Fruit fly (Drosophila melanogaster) whole organism, embryonic: ENCODE measurements around the gene RunxB.
A peak's percentile ranks its signal among the peaks of the same experiment; 100 is the strongest.

ENCODE experiments used
- Adf1 ChIP-seq: fragments of 200-800 bp; sonication (Bioruptor generic); IDR thresholded peaks from 2 replicates; pipeline ENCODE4 v1.3.6; 2022; ENCODE audit warnings: missing biosample characterization, missing genetic modification characterization
- CG10431 ChIP-seq: fragments of 200-800 bp; sonication (Bioruptor generic); optimal IDR thresholded peaks from 3 replicates; lab custom pipeline; 2018; ENCODE audit warnings: missing biosample characterization, mild to moderate bottlenecking, missing genetic modification characterization
- CG10462 ChIP-seq: fragments of 200-800 bp; sonication (Bioruptor generic); optimal IDR thresholded peaks from 2 replicates; lab custom pipeline; 2016; ENCODE audit warnings: missing biosample characterization, missing genetic modification characterization
- CG11093 ChIP-seq: fragments of 200-800 bp; sonication (Bioruptor generic); IDR thresholded peaks from 3 replicates; pipeline ENCODE4 v1.3.6; 2022; ENCODE audit warnings: missing biosample characterization, missing genetic modification characterization
- CG14860 ChIP-seq: fragments of 200-800 bp; sonication (Bioruptor generic); IDR thresholded peaks from 3 replicates; pipeline ENCODE4 v1.3.6; 2022; ENCODE audit warnings: missing biosample characterization, missing genetic modification characterization; ENCODE audit not compliant: partially characterized antibody
- CG15011 ChIP-seq: fragments of 200-800 bp; sonication (Bioruptor generic); optimal IDR thresholded peaks from 3 replicates; lab custom pipeline; 2018; ENCODE audit warnings: missing biosample characterization, mild to moderate bottlenecking, missing genetic modification characterization
- CG1832 ChIP-seq: fragments of 200-800 bp; sonication (Bioruptor generic); optimal IDR thresholded peaks from 2 replicates; lab custom pipeline; 2017; ENCODE audit warnings: missing biosample characterization, mild to moderate bottlenecking, missing genetic modification characterization, inconsistent platforms
- CG6175 ChIP-seq: fragments of 200-800 bp; sonication (Bioruptor generic); IDR thresholded peaks from 3 replicates; pipeline ENCODE4 v1.3.6; 2022; ENCODE audit warnings: missing biosample characterization, missing genetic modification characterization
- CG6791 ChIP-seq: fragments of 200-800 bp; sonication (Bioruptor generic); IDR thresholded peaks from 3 replicates; pipeline ENCODE4 v1.3.6; 2022; ENCODE audit warnings: missing biosample characterization, missing genetic modification characterization; ENCODE audit not compliant: partially characterized antibody
- CG7786 ChIP-seq: fragments of 200-800 bp; sonication (Bioruptor generic); optimal IDR thresholded peaks from 2 replicates; lab custom pipeline; 2016; ENCODE audit warnings: missing biosample characterization, missing genetic modification characterization
- CG7987 ChIP-seq: fragments of 200-800 bp; sonication (Bioruptor generic); optimal IDR thresholded peaks from 2 replicates; lab custom pipeline; 2018; ENCODE audit warnings: missing biosample characterization, mild to moderate bottlenecking, missing genetic modification characterization, moderate library complexity
- CG9932 ChIP-seq: fragments of 200-800 bp; sonication (Bioruptor generic); IDR thresholded peaks from 2 replicates; pipeline ENCODE4 v1.3.6; 2022; ENCODE audit warnings: missing biosample characterization, missing genetic modification characterization
- Deaf1 ChIP-seq: fragments of 200-800 bp; optimal IDR thresholded peaks from 3 replicates; lab custom pipeline; 2019; ENCODE audit warnings: missing biosample characterization, mild to moderate bottlenecking, missing genetic modification characterization, moderate library complexity
- Doc3 ChIP-seq: fragments of 200-800 bp; sonication (Bioruptor generic); IDR thresholded peaks from 3 replicates; pipeline ENCODE4 v1.3.6; 2022; ENCODE audit warnings: missing biosample characterization, missing genetic modification characterization; ENCODE audit not compliant: partially characterized antibody
- E2f2 ChIP-seq: fragments of 200-800 bp; sonication (Bioruptor generic); IDR thresholded peaks from 2 replicates; pipeline ENCODE4 v1.3.6; 2022; ENCODE audit warnings: missing biosample characterization, missing genetic modification characterization
- Elba2 ChIP-seq: fragments of 200-800 bp; sonication (Bioruptor generic); optimal IDR thresholded peaks from 3 replicates; lab custom pipeline; 2016; ENCODE audit warnings: missing biosample characterization, missing genetic modification characterization
- Ets97D ChIP-seq: fragments of 200-800 bp; sonication (Bioruptor generic); optimal IDR thresholded peaks from 3 replicates; lab custom pipeline; 2016; ENCODE audit warnings: missing biosample characterization, missing genetic modification characterization
- H2.0 ChIP-seq: fragments of 200-800 bp; sonication (Bioruptor generic); IDR thresholded peaks from 2 replicates; pipeline ENCODE4 v1.3.6; 2022; ENCODE audit warnings: missing biosample characterization, missing genetic modification characterization
- HLHmδ ChIP-seq: fragments of 200-800 bp; sonication (Bioruptor generic); optimal IDR thresholded peaks from 2 replicates; lab custom pipeline; 2018; ENCODE audit warnings: missing biosample characterization, mild to moderate bottlenecking, missing genetic modification characterization, moderate library complexity
- Hmr ChIP-seq: fragments of 200-800 bp; sonication (Bioruptor generic); optimal IDR thresholded peaks from 3 replicates; lab custom pipeline; 2017; ENCODE audit warnings: mild to moderate bottlenecking, missing biosample characterization, missing genetic modification reagents, missing genetic modification characterization
- Hr39 ChIP-seq: fragments of >200 bp; optimal IDR thresholded peaks from 2 replicates; lab custom pipeline; 2017
- MESR4 ChIP-seq: fragments of 200-800 bp; sonication (Bioruptor generic); optimal IDR thresholded peaks from 2 replicates; lab custom pipeline; 2018; ENCODE audit warnings: missing biosample characterization, mild to moderate bottlenecking, missing genetic modification characterization, moderate library complexity
- MTF-1 ChIP-seq: fragments of 200-800 bp; sonication (Bioruptor generic); optimal IDR thresholded peaks from 2 replicates; lab custom pipeline; 2018; ENCODE audit warnings: missing biosample characterization, mild to moderate bottlenecking, missing genetic modification characterization, borderline replicate concordance
- Max ChIP-seq: fragments of 200-800 bp; sonication (Bioruptor generic); optimal IDR thresholded peaks from 2 replicates; lab custom pipeline; 2016; ENCODE audit warnings: missing biosample characterization, mild to moderate bottlenecking, missing genetic modification characterization
- Nf-YB ChIP-seq: fragments of 200-800 bp; sonication (Bioruptor generic); optimal IDR thresholded peaks from 3 replicates; lab custom pipeline; 2019; ENCODE audit warnings: missing biosample characterization, mild to moderate bottlenecking, missing genetic modification characterization, moderate library complexity
- Poxn ChIP-seq: fragments of 200-800 bp; sonication (Bioruptor generic); IDR thresholded peaks from 2 replicates; pipeline ENCODE4 v1.3.6; 2022; ENCODE audit warnings: missing biosample characterization, missing genetic modification characterization
- Ravus ChIP-seq: fragments of 200-800 bp; sonication (Bioruptor generic); IDR thresholded peaks from 2 replicates; pipeline ENCODE4 v1.3.6; 2022; ENCODE audit warnings: missing biosample characterization, missing genetic modification characterization
- Sox100B ChIP-seq: fragments of 200-800 bp; sonication (Bioruptor generic); optimal IDR thresholded peaks from 3 replicates; lab custom pipeline; 2018; ENCODE audit warnings: missing biosample characterization, mild to moderate bottlenecking, missing genetic modification characterization
- Ssrp ChIP-seq: fragments of 200-800 bp; sonication (Bioruptor generic); optimal IDR thresholded peaks from 2 replicates; lab custom pipeline; 2018; ENCODE audit warnings: missing biosample characterization, mild to moderate bottlenecking, missing genetic modification characterization, moderate library complexity
- bbx ChIP-seq: fragments of 200-800 bp; sonication (Bioruptor generic); IDR thresholded peaks from 2 replicates; pipeline ENCODE4 v1.3.6; 2022; ENCODE audit warnings: missing biosample characterization, missing genetic modification characterization; ENCODE audit not compliant: partially characterized antibody
- br ChIP-seq: fragments of >200 bp; optimal IDR thresholded peaks from 2 replicates; lab custom pipeline; 2017
- crol ChIP-seq: fragments of 200-800 bp; sonication (Bioruptor generic); IDR thresholded peaks from 2 replicates; pipeline ENCODE4 v1.3.6; 2022; ENCODE audit warnings: missing biosample characterization, missing genetic modification characterization
- crp ChIP-seq, 2 experiments: fragments of 200-800 bp; sonication (Bioruptor generic); optimal IDR thresholded peaks; 2 replicates in 1 of 2; 3 replicates in 1 of 2; lab custom pipeline; 2017; ENCODE audit warnings: missing biosample characterization in 2 of 2, missing genetic modification characterization in 2 of 2, mild to moderate bottlenecking in 1 of 2, moderate library complexity in 1 of 2
- dan ChIP-seq: fragments of 200-800 bp; sonication (Bioruptor generic); IDR thresholded peaks from 2 replicates; pipeline ENCODE4 v1.3.6; 2022; ENCODE audit warnings: missing biosample characterization, missing genetic modification characterization
- dmrt99B ChIP-seq: fragments of 200-800 bp; sonication (Bioruptor generic); optimal IDR thresholded peaks from 2 replicates; lab custom pipeline; 2018; ENCODE audit warnings: missing biosample characterization, mild to moderate bottlenecking, missing genetic modification characterization, moderate library complexity
- grau ChIP-seq: fragments of 200-800 bp; optimal IDR thresholded peaks from 3 replicates; lab custom pipeline; 2019; ENCODE audit warnings: missing biosample characterization, mild to moderate bottlenecking, missing genetic modification characterization, moderate library complexity
- gro ChIP-seq: fragments of 200-800 bp; sonication (Bioruptor generic); optimal IDR thresholded peaks from 2 replicates; lab custom pipeline; 2016; ENCODE audit warnings: missing biosample characterization, missing genetic modification characterization
- hkb ChIP-seq, 2 experiments: fragments of 200-800 bp in 1 of 2; fragments of >200 bp in 1 of 2; sonication (Bioruptor generic) in 1 of 2; IDR thresholded peaks in 1 of 2; optimal IDR thresholded peaks in 1 of 2; 2 replicates each; pipeline versions ENCODE4 v1.3.6 to Lab custom; 2017 to 2022; ENCODE audit warnings: missing biosample characterization in 1 of 2, missing genetic modification characterization in 1 of 2
- knrl ChIP-seq: fragments of 200-800 bp; sonication (Bioruptor generic); IDR thresholded peaks from 3 replicates; pipeline ENCODE4 v1.3.6; 2022; ENCODE audit warnings: missing biosample characterization, missing genetic modification characterization; ENCODE audit not compliant: partially characterized antibody
- pan ChIP-seq, 4 experiments: fragments of >200 bp in 3 of 4; fragments of 200-800 bp in 1 of 4; sonication (Bioruptor generic) in 1 of 4; optimal IDR thresholded peaks in 3 of 4; IDR thresholded peaks in 1 of 4; 2 replicates each; pipeline versions ENCODE4 v1.3.6 to Lab custom; 2017 to 2022; ENCODE audit warnings: missing biosample characterization in 2 of 4, missing genetic modification characterization in 2 of 4, mixed read lengths in 1 of 4
- pho ChIP-seq: fragments of 200-800 bp; sonication (Bioruptor generic); optimal IDR thresholded peaks from 2 replicates; lab custom pipeline; 2016; ENCODE audit warnings: missing biosample characterization, missing genetic modification characterization
- prd ChIP-seq, 3 experiments: fragments of >200 bp in 2 of 3; fragments of 200-800 bp in 1 of 3; sonication (Bioruptor generic) in 1 of 3; optimal IDR thresholded peaks in 2 of 3; IDR thresholded peaks in 1 of 3; 2 replicates in 2 of 3; 3 replicates in 1 of 3; pipeline versions ENCODE4 v1.3.6 to Lab custom; 2017 to 2022; ENCODE audit warnings: missing biosample characterization in 1 of 3, missing genetic modification characterization in 1 of 3
- row ChIP-seq: fragments of 200-800 bp; sonication (Bioruptor generic); IDR thresholded peaks from 3 replicates; pipeline ENCODE4 v1.3.6; 2022; ENCODE audit warnings: missing biosample characterization, missing genetic modification characterization
- sd ChIP-seq: fragments of 200-800 bp; sonication (Bioruptor generic); optimal IDR thresholded peaks from 3 replicates; lab custom pipeline; 2018; ENCODE audit warnings: missing biosample characterization, mild to moderate bottlenecking, missing genetic modification characterization, moderate library complexity
- sim ChIP-seq: fragments of 200-800 bp; sonication (Bioruptor generic); IDR thresholded peaks from 2 replicates; pipeline ENCODE4 v1.3.6; 2022; ENCODE audit warnings: missing biosample characterization, missing genetic modification characterization
- stwl ChIP-seq: fragments of 200-800 bp; sonication (Bioruptor generic); optimal IDR thresholded peaks from 3 replicates; lab custom pipeline; 2018; ENCODE audit warnings: missing biosample characterization, mild to moderate bottlenecking, missing genetic modification characterization, moderate library complexity
- tin ChIP-seq: fragments of 200-800 bp; sonication (Bioruptor generic); optimal IDR thresholded peaks from 3 replicates; lab custom pipeline; 2016; ENCODE audit warnings: missing biosample characterization, missing genetic modification characterization
- unc-4 ChIP-seq: fragments of 200-800 bp; sonication (Bioruptor generic); IDR thresholded peaks from 2 replicates; pipeline ENCODE4 v1.3.6; 2022; ENCODE audit warnings: missing biosample characterization, missing genetic modification characterization; ENCODE audit not compliant: partially characterized antibody

Gene RunxB

DNA sequence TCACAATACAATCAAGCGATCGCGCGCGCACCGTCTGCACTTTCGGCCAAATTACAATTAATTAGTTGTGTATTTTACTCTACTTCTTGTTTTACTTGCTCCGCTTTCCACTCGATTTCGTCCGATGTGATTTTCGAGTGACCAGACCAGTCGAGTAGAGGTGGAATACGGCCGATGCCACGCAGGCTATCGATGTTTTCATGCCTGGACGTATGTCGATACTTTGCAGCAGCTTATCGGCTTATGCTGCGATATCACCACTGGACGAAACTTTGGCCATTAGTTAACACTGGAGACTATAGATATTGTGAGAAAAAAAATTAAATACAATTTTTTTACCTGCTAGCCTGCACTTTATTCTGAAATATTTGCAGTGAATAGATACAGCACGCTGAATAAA lies 27.8 kb upstream of the RunxB start, which contains the start of gene RhoGAP19D (continued):
- TF ChIP-seq E2f2 (GFP tag; lab: Robert Waterston, UW), result peak; percentile 61
- TF ChIP-seq MESR4 (GFP tag; lab: Kevin White, UChicago), result peak; percentile 62
- no peak for TF ChIP-seq MTF-1 (GFP tag; lab: Kevin White, UChicago)
- TF ChIP-seq bbx (GFP tag; lab: Robert Waterston, UW), result peak; percentile 98
- peak; percentile 98 for TF ChIP-seq CG6791 (GFP tag; lab: Robert Waterston, UW)
- peak; percentile 2 for TF ChIP-seq dmrt99B (tag; lab: Kevin White, UChicago)
- peak; percentile 14 for TF ChIP-seq sd (tag; lab: Kevin White, UChicago)
- no peak for TF ChIP-seq Ravus (GFP tag; lab: Robert Waterston, UW)
- no peak for TF ChIP-seq prd (optimal IDR thresholded peaks at IDR 0.05; lab: Kevin White, UChicago)
- TF ChIP-seq prd (GFP tag; IDR thresholded peaks at IDR 0.05; lab: Robert Waterston, UW), result peak; percentile 44; the same call in 2 of the 3 replicates
- 0 out of 2 replicates have a peak, but pooled peaks have one; percentile 10 for TF ChIP-seq crol (GFP tag; lab: Robert Waterston, UW)
- TF ChIP-seq pho, result peak; percentile 76
- no peak for TF ChIP-seq CG11093
- no peak for TF ChIP-seq CG1832 (GFP tag; lab: Kevin White, UChicago)
- TF ChIP-seq Sox100B, result no peak
- TF ChIP-seq Doc3 (GFP tag; lab: Robert Waterston, UW), result peak; percentile 79
- no peak for TF ChIP-seq pan (optimal IDR thresholded peaks at IDR 0.05; lab: Kevin White, UChicago)
- peak in 1 of 2 experiments; percentile 57 for TF ChIP-seq pan (GFP tag; optimal IDR thresholded peaks at IDR 0.05 in 1 of 2, IDR thresholded peaks at IDR 0.05 in 1 of 2)
- no peak for TF ChIP-seq Max (GFP tag; lab: Kevin White, UChicago)
- no peak for TF ChIP-seq CG15011
- no peak for TF ChIP-seq dan (GFP tag; lab: Robert Waterston, UW)
- no peak for TF ChIP-seq crp (GFP tag; optimal IDR thresholded peaks at IDR 0.05; lab: Kevin White, UChicago)
- TF ChIP-seq HLHmδ (GFP tag; lab: Kevin White, UChicago), result peak; percentile 49
- TF ChIP-seq gro (GFP tag; lab: Kevin White, UChicago), result peak; percentile 71

- TF ChIP-seq tin (GFP tag; lab: Kevin White, UChicago) (peak; percentile 25), CG14860 (GFP tag; lab: Robert Waterston, UW) (no peak), Ets97D (GFP tag; lab: Kevin White, UChicago) (peak; percentile 43), sim (no peak), CG7987 (GFP tag; lab: Kevin White, UChicago) (no peak), Nf-YB (no peak), CG6175 (GFP tag; lab: Robert Waterston, UW) (0 out of 3 replicates have a peak, but pooled peaks have one; percentile 16), Adf1 (GFP tag; lab: Robert Waterston, UW) (no peak), grau (peak; percentile 46), CG7786 (peak; percentile 30), unc-4 (GFP tag; lab: Robert Waterston, UW) (no peak), Elba2 (no peak), crol (GFP tag; lab: Robert Waterston, UW) (no peak), br (lab: Kevin White, UChicago) (no peak), CG10462 (GFP tag; lab: Kevin White, UChicago) (no peak), CG10431 (GFP tag; lab: Kevin White, UChicago) (no peak), stwl (peak; percentile 5), Hmr (GFP tag; lab: Kevin White, UChicago) (peak; percentile 49), hkb (optimal IDR thresholded peaks at IDR 0.05; lab: Kevin White, UChicago) (no peak), hkb (GFP tag; IDR thresholded peaks at IDR 0.05; lab: Robert Waterston, UW) (peak; percentile 65), CG9932 (peak; percentile 45; the same call in 1 of the 2 replicates), Poxn (GFP tag; lab: Robert Waterston, UW) (no peak), Hr39 (lab: Kevin White, UChicago) (no peak), row (GFP tag; lab: Robert Waterston, UW) (peak; percentile 78), H2.0 (0 out of 2 replicates have a peak, but pooled peaks have one; percentile 21), knrl (GFP tag; lab: Robert Waterston, UW) (no peak), Deaf1 (no peak), Ssrp (tag; lab: Kevin White, UChicago) (no peak)
These were observed 26.9 kb upstream of the RunxB start, which contains the start of gene CG1812 for dm6 chrX:20511382-20511853. TSS of gene CG1812 (plus strand) at chrX:20511544.
